Worm (Caenorhabditis elegans): ENCODE measurements around the gene unc-1.

The unc-1 gene

ce11 chrX:1021835-1022311, 40.4 kb downstream of the unc-1 start (continued):
- TF ChIP-seq nhr-179 (tag; optimal IDR thresholded peaks at IDR 0.05) (no peak), dox-1 (GFP tag; IDR thresholded peaks at IDR 0.05) (0 out of 2 replicates have a peak, but pooled peaks have one; percentile 6), mcd-1 (GFP tag; IDR thresholded peaks at IDR 0.05) (peak; percentile 42), nhr-90 (tag; optimal IDR thresholded peaks at IDR 0.05) (no peak), lir-1 (GFP tag; conservative IDR thresholded peaks at IDR 0.05) (no peak), ztf-6 (GFP tag; IDR thresholded peaks at IDR 0.05) (no peak), F57C9.4 (tag; optimal IDR thresholded peaks at IDR 0.05) (no peak), C06A6.2 (GFP tag; conservative IDR thresholded peaks at IDR 0.05) (no peak), egrh-3 (GFP tag; IDR thresholded peaks at IDR 0.05) (peak; percentile 82; the same call in 1 of the 2 replicates), ceh-27 (GFP tag; optimal IDR thresholded peaks at IDR 0.05) (peak; percentile 10), gei-17 (GFP tag; optimal IDR thresholded peaks at IDR 0.05) (no peak), sdz-38 (tag; optimal IDR thresholded peaks at IDR 0.05) (no peak), tbx-9 (tag; optimal IDR thresholded peaks at IDR 0.05; ENCODE audit: borderline replicate concordance) (no peak), dpff-1 (tag; optimal IDR thresholded peaks at IDR 0.05) (no peak), cebp-1 (GFP tag; IDR thresholded peaks at IDR 0.05) (peak; percentile 47; the same call in 1 of the 2 replicates), cebp-1 (tag; optimal IDR thresholded peaks at IDR 0.05) (peak; percentile 84), snpc-1.3 (tag; optimal IDR thresholded peaks at IDR 0.05; ENCODE audit: insufficient read depth) (no peak), nhr-120 (GFP tag; IDR thresholded peaks at IDR 0.05) (no peak), rec-8 (tag; optimal IDR thresholded peaks at IDR 0.05) (no peak), lin-40 (tag; optimal IDR thresholded peaks at IDR 0.05) (no peak), cebp-2 (GFP tag; IDR thresholded peaks at IDR 0.05) (no peak), K11D2.4 (GFP tag; IDR thresholded peaks at IDR 0.05) (0 out of 2 replicates have a peak, but pooled peaks have one; percentile 17), Y79H2A.3 (GFP tag; conservative IDR thresholded peaks at IDR 0.05) (no peak), rpc-1 (optimal IDR thresholded peaks at IDR 0.05) (no peak), rpc-1 (tag; optimal IDR thresholded peaks at IDR 0.05) (no peak), attf-6 (GFP tag; IDR thresholded peaks at IDR 0.05) (no peak)

ce11 chrX:1018586-1018985, 43.7 kb downstream of the unc-1 start:
- 0 out of 2 replicates have a peak, but pooled peaks have one; percentile 35 for TF ChIP-seq dox-1 (GFP tag; IDR thresholded peaks at IDR 0.05)
- TF ChIP-seq madf-10 (tag; optimal IDR thresholded peaks at IDR 0.05), result no peak
- TF ChIP-seq aptf-3 (GFP tag; IDR thresholded peaks at IDR 0.05), result no peak
- TF ChIP-seq cebp-2 (GFP tag; IDR thresholded peaks at IDR 0.05), result no peak
- no peak for TF ChIP-seq ceh-91 (GFP tag; IDR thresholded peaks at IDR 0.05)
- no peak for TF ChIP-seq ztf-22 (GFP tag; optimal IDR thresholded peaks at IDR 0.05)
- no peak for TF ChIP-seq hlh-12 (tag; optimal IDR thresholded peaks at IDR 0.05)
- TF ChIP-seq chd-7 (tag; optimal IDR thresholded peaks at IDR 0.05), result peak; percentile 9
- no peak for TF ChIP-seq T07F8.4 (tag; optimal IDR thresholded peaks at IDR 0.05)
- TF ChIP-seq ztf-26 (tag; optimal IDR thresholded peaks at IDR 0.05), result no peak
- TF ChIP-seq ztf-18 (tag; optimal IDR thresholded peaks at IDR 0.05), result no peak
- peak; percentile 58 for TF ChIP-seq zfh-2 (GFP tag; conservative IDR thresholded peaks at IDR 0.05)
- no peak for TF ChIP-seq nhr-90 (tag; optimal IDR thresholded peaks at IDR 0.05)
- TF ChIP-seq hlh-26 (GFP tag; conservative IDR thresholded peaks at IDR 0.05), result no peak
- no peak for TF ChIP-seq lin-26 (GFP tag; IDR thresholded peaks at IDR 0.05)
- no peak for TF ChIP-seq pha-4 (tag; optimal IDR thresholded peaks at IDR 0.05)
- no peak for TF ChIP-seq F33H1.4 (GFP tag; IDR thresholded peaks at IDR 0.05)

Data from whole organism, young adult.